Fruit fly (Drosophila melanogaster) whole organism, prepupa: Measurements from ENCODE around the gene Csas.

Experiments
- CG10669 ChIP-seq: fragments of 200-800 bp; sonication (Bioruptor generic); optimal IDR thresholded peaks from 3 replicates; lab custom pipeline; 2018; ENCODE audit warnings: missing biosample characterization, mild to moderate bottlenecking, missing genetic modification characterization, moderate library complexity
- achi ChIP-seq: fragments of 200-800 bp; sonication (Bioruptor generic); optimal IDR thresholded peaks from 3 replicates; lab custom pipeline; 2016; ENCODE audit warnings: missing biosample characterization, missing genetic modification characterization
- dac ChIP-seq: fragments of 200-800 bp; sonication (Bioruptor generic); optimal IDR thresholded peaks from 2 replicates; lab custom pipeline; 2017; ENCODE audit warnings: missing biosample characterization, mild to moderate bottlenecking, missing genetic modification characterization
- svp ChIP-seq: fragments of 200-800 bp; sonication (Bioruptor generic); peaks from one replicate; lab custom pipeline; 2016; ENCODE audit warnings: missing biosample characterization, missing genetic modification characterization

DNA sequence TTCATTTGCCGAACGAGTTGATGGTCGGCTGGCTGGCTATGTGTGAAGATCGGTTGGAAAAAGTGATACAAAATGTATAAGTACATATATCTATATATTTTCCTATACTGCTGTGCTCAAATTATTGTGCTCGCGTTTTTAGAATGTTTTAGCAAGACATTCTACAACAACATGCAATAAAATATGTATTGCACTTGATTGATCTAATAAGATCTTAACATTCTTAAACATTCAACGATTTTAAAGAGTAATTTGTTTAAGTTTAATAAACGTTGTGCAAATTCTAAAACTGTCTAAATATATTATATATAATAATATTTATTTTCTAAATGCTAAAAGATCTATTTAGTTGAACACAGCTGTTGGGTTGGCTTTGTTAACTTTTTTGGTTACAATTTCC lies 48.4 kb downstream of the Csas start:
- TF ChIP-seq svp, result no peak
- no peak for TF ChIP-seq CG10669 (GFP tag; lab: Kevin White, UChicago)
- TF ChIP-seq achi, result no peak
- TF ChIP-seq dac (GFP tag; lab: Kevin White, UChicago), result no peak
